Fruit fly (Drosophila melanogaster): ENCODE data around the gene Ir7d.
A peak's percentile ranks its signal among the peaks of the same experiment; 100 is the strongest.

Ir7d gene

DNA sequence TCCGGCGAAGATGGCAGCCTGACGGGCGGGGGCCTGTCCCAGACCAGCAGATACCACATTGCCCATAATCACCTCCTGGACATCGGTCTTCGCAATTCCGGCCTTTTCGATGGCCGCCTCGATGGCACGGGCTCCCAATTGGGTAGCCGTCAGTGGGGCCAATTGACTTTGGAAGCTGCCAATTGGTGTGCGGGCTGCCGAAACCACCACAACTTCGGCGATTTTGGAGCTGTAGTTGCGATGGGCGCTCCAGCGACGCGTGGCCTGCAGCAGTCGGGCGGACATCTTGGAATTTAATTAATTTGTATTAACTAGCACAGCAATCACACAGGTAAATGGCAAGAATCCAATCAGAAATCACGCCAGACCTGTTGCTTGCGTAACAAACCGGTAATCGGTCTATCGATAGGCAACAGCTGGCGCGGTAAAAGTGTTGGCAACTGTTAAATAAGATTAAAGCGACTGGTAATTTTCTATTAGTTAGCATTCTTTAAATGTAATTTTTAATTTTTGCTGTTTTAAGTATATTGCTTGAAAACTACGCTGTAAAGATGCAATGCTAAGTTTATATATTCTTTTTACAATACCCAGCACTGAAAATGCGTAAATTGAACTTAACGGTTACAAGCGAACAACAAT is 9.9 kb upstream of the Ir7d start, which contains the start of gene Acat1 (continued):
- TF ChIP-seq CG11723 (GFP tag; optimal IDR thresholded peaks at IDR 0.05): no peak
- TF ChIP-seq ewg (GFP tag; optimal IDR thresholded peaks at IDR 0.05): peak; percentile 17
- peak; percentile 73 for TF ChIP-seq CG2116 (GFP tag; optimal IDR thresholded peaks at IDR 0.05)
- peak; percentile 33 for TF ChIP-seq CG1233 (GFP tag; optimal IDR thresholded peaks at IDR 0.05)
- peak; percentile 58; the same call in 2 of the 3 replicates for TF ChIP-seq CG34224 (GFP tag; IDR thresholded peaks at IDR 0.05; ENCODE audit: partially characterized antibody)
- TF ChIP-seq CG4404 (GFP tag; IDR thresholded peaks at IDR 0.05): no peak
- TF ChIP-seq sug (tag; optimal IDR thresholded peaks at IDR 0.05): no peak
- TF ChIP-seq CG9817 (tag; optimal IDR thresholded peaks at IDR 0.05): peak; percentile 29
- TF ChIP-seq CG30403 (GFP tag; optimal IDR thresholded peaks at IDR 0.05): peak; percentile 71
- TF ChIP-seq CG12155 (GFP tag; optimal IDR thresholded peaks at IDR 0.05): peak; percentile 65
- TF ChIP-seq CG3065 (GFP tag; optimal IDR thresholded peaks at IDR 0.05): no peak
- peak; percentile 28 for TF ChIP-seq CG12744 (GFP tag; optimal IDR thresholded peaks at IDR 0.05)
- TF ChIP-seq CG33557 (GFP tag; optimal IDR thresholded peaks at IDR 0.05): no peak
- TF ChIP-seq CG13894 (tag; optimal IDR thresholded peaks at IDR 0.05): no peak
- TF ChIP-seq Med (GFP tag): peak; percentile 94
- TF ChIP-seq CG8924 (tag; optimal IDR thresholded peaks at IDR 0.05): peak; percentile 41
- TF ChIP-seq CG31224 (GFP tag; IDR thresholded peaks at IDR 0.05): 0 out of 2 replicates have a peak, but pooled peaks have one; percentile 30
- TF ChIP-seq klu (GFP tag; IDR thresholded peaks at IDR 0.05): peak; percentile 32; the same call in 1 of the 2 replicates
- no peak for TF ChIP-seq CG7928 (GFP tag; optimal IDR thresholded peaks at IDR 0.05)
- peak; percentile 50 for TF ChIP-seq pzg (GFP tag; optimal IDR thresholded peaks at IDR 0.05)
- TF ChIP-seq hth (optimal IDR thresholded peaks at IDR 0.05): no peak
- TF ChIP-seq CG3163 (GFP tag; optimal IDR thresholded peaks at IDR 0.05): no peak
- no peak for TF ChIP-seq h (optimal IDR thresholded peaks at IDR 0.05)
- TF ChIP-seq prd (optimal IDR thresholded peaks at IDR 0.05): no peak
- TF ChIP-seq prd (GFP tag; IDR thresholded peaks at IDR 0.05): peak; percentile 72
- no peak for TF ChIP-seq dati (GFP tag; IDR thresholded peaks at IDR 0.05)
- TF ChIP-seq Hr78 (GFP tag; optimal IDR thresholded peaks at IDR 0.05): no peak
- TF ChIP-seq CG10267 (tag; optimal IDR thresholded peaks at IDR 0.05): peak; percentile 90
- no peak for TF ChIP-seq D (optimal IDR thresholded peaks at IDR 0.05)
- TF ChIP-seq D (GFP tag; optimal IDR thresholded peaks at IDR 0.05): no peak
- TF ChIP-seq CG15011 (GFP tag; optimal IDR thresholded peaks at IDR 0.05): no peak
- TF ChIP-seq Ravus (GFP tag; IDR thresholded peaks at IDR 0.05): no peak
- no peak for TF ChIP-seq CG11504 (tag; optimal IDR thresholded peaks at IDR 0.05)
- no peak for TF ChIP-seq CG4617 (GFP tag; optimal IDR thresholded peaks at IDR 0.05; ENCODE audit: borderline replicate concordance)
- no peak for TF ChIP-seq sqz (GFP tag; optimal IDR thresholded peaks at IDR 0.05)
- peak; percentile 62 for TF ChIP-seq CG17328 (GFP tag; IDR thresholded peaks at IDR 0.05)
- TF ChIP-seq cwo (GFP tag; optimal IDR thresholded peaks at IDR 0.05): peak; percentile 32
- no peak for TF ChIP-seq fd102C (GFP tag; optimal IDR thresholded peaks at IDR 0.05)
- no peak for TF ChIP-seq emc (GFP tag; optimal IDR thresholded peaks at IDR 0.05)
- TF ChIP-seq sim (GFP tag; IDR thresholded peaks at IDR 0.05): no peak
- no peak for TF ChIP-seq Taf1 (GFP tag; IDR thresholded peaks at IDR 0.05)
- peak; percentile 52 for TF ChIP-seq Meics (GFP tag; optimal IDR thresholded peaks at IDR 0.05)
- peak; percentile 58 for TF ChIP-seq CG7556 (GFP tag; optimal IDR thresholded peaks at IDR 0.05)
- no peak for TF ChIP-seq Sin3A (optimal IDR thresholded peaks at IDR 0.05)
- TF ChIP-seq Dbx (GFP tag; IDR thresholded peaks at IDR 0.05): peak; percentile 22; the same call in 1 of the 3 replicates
- TF ChIP-seq CG3838 (GFP tag; optimal IDR thresholded peaks at IDR 0.05): no peak
- peak; percentile 51 for TF ChIP-seq tgo (GFP tag; IDR thresholded peaks at IDR 0.05)
- TF ChIP-seq danr (GFP tag; IDR thresholded peaks at IDR 0.05): no peak
- no peak for TF ChIP-seq CG4328 (GFP tag; optimal IDR thresholded peaks at IDR 0.05)
- TF ChIP-seq CG10959 (GFP tag; IDR thresholded peaks at IDR 0.05): no peak
- TF ChIP-seq H2.0 (GFP tag; IDR thresholded peaks at IDR 0.05): peak; percentile 26; the same call in 1 of the 2 replicates
- TF ChIP-seq gce (GFP tag; IDR thresholded peaks at IDR 0.05): no peak
